Fruit fly (Drosophila melanogaster) whole organism, embryonic: ENCODE data around the gene Adck5.

Source experiments
- Abd-B ChIP-seq: fragments of 200-800 bp; sonication (Bioruptor generic); optimal IDR thresholded peaks from 2 replicates; lab custom pipeline; 2018; ENCODE audit warnings: missing biosample characterization, mild to moderate bottlenecking, missing genetic modification characterization, moderate library complexity
- Bdp1 ChIP-seq: fragments of 200-800 bp; sonication (Bioruptor generic); optimal IDR thresholded peaks from 3 replicates; lab custom pipeline; 2016; ENCODE audit warnings: missing biosample characterization, missing genetic modification characterization
- BtbVII ChIP-seq: fragments of 200-800 bp; sonication (Bioruptor generic); optimal IDR thresholded peaks from 3 replicates; lab custom pipeline; 2017; ENCODE audit warnings: missing biosample characterization, mild to moderate bottlenecking, missing genetic modification characterization
- CG10147 ChIP-seq: fragments of 200-800 bp; sonication (Bioruptor generic); optimal IDR thresholded peaks from 2 replicates; lab custom pipeline; 2019; ENCODE audit warnings: missing biosample characterization, mild to moderate bottlenecking, missing genetic modification characterization, moderate library complexity
- CG10209 ChIP-seq: fragments of 200-800 bp; sonication (Bioruptor generic); optimal IDR thresholded peaks from 3 replicates; lab custom pipeline; 2017; ENCODE audit warnings: missing biosample characterization, mild to moderate bottlenecking, missing genetic modification characterization, missing genetic modification reagents
- CG10274 ChIP-seq: fragments of 200-800 bp; sonication (Bioruptor generic); optimal IDR thresholded peaks from 3 replicates; lab custom pipeline; 2017; ENCODE audit warnings: missing biosample characterization, mild to moderate bottlenecking, missing genetic modification characterization
- CG10431 ChIP-seq: fragments of 200-800 bp; sonication (Bioruptor generic); optimal IDR thresholded peaks from 3 replicates; lab custom pipeline; 2018; ENCODE audit warnings: missing biosample characterization, mild to moderate bottlenecking, missing genetic modification characterization
- CG12236 ChIP-seq: fragments of 200-800 bp; sonication (Bioruptor generic); optimal IDR thresholded peaks from 2 replicates; lab custom pipeline; 2016; ENCODE audit warnings: missing biosample characterization, missing genetic modification characterization
- CG12744 ChIP-seq: fragments of 200-800 bp; sonication (Bioruptor generic); optimal IDR thresholded peaks from 2 replicates; lab custom pipeline; 2016; ENCODE audit warnings: missing biosample characterization, missing genetic modification characterization
- CG17361 ChIP-seq: fragments of 200-800 bp; sonication (Bioruptor generic); IDR thresholded peaks from 3 replicates; pipeline ENCODE4 v1.3.6; 2022; ENCODE audit warnings: missing biosample characterization, missing genetic modification characterization
- CG2116 ChIP-seq: fragments of 200-800 bp; sonication (Bioruptor generic); optimal IDR thresholded peaks from 3 replicates; lab custom pipeline; 2018; ENCODE audit warnings: missing biosample characterization, mild to moderate bottlenecking, missing genetic modification characterization
- CG30020 ChIP-seq: fragments of 200-800 bp; optimal IDR thresholded peaks from 2 replicates; lab custom pipeline; 2019; ENCODE audit warnings: missing biosample characterization, mild to moderate bottlenecking, missing genetic modification characterization, moderate library complexity
- CG31388 ChIP-seq: fragments of 200-800 bp; sonication (Bioruptor generic); optimal IDR thresholded peaks from 2 replicates; lab custom pipeline; 2016; ENCODE audit warnings: missing biosample characterization, missing genetic modification characterization
- CG3847 ChIP-seq: fragments of 200-800 bp; sonication (Bioruptor generic); IDR thresholded peaks from 2 replicates; pipeline ENCODE4 v1.3.6; 2022; ENCODE audit warnings: missing biosample characterization, missing genetic modification characterization
- CG4854 ChIP-seq: fragments of 200-800 bp; sonication (Bioruptor generic); optimal IDR thresholded peaks from 2 replicates; lab custom pipeline; 2016; ENCODE audit warnings: missing biosample characterization, missing genetic modification characterization, inconsistent platforms
- CG7271 ChIP-seq: fragments of 200-800 bp; sonication (Bioruptor generic); optimal IDR thresholded peaks from 2 replicates; lab custom pipeline; 2018; ENCODE audit warnings: missing biosample characterization, mild to moderate bottlenecking, missing genetic modification characterization, moderate library complexity
- CG7963 ChIP-seq: fragments of 200-800 bp; sonication (Bioruptor generic); IDR thresholded peaks from 3 replicates; pipeline ENCODE4 v1.3.6; 2022; ENCODE audit warnings: missing biosample characterization, missing genetic modification characterization; ENCODE audit not compliant: partially characterized antibody
- CG7987 ChIP-seq: fragments of 200-800 bp; sonication (Bioruptor generic); optimal IDR thresholded peaks from 2 replicates; lab custom pipeline; 2018; ENCODE audit warnings: missing biosample characterization, mild to moderate bottlenecking, missing genetic modification characterization, moderate library complexity
- Elba2 ChIP-seq: fragments of 200-800 bp; sonication (Bioruptor generic); optimal IDR thresholded peaks from 3 replicates; lab custom pipeline; 2016; ENCODE audit warnings: missing biosample characterization, missing genetic modification characterization
- Ets65A ChIP-seq: fragments of 200-800 bp; sonication (Bioruptor generic); peaks from one replicate; lab custom pipeline; 2016; ENCODE audit warnings: missing biosample characterization, missing genetic modification characterization
- Fer2 ChIP-seq: fragments of 200-800 bp; sonication (Bioruptor generic); optimal IDR thresholded peaks from 2 replicates; lab custom pipeline; 2018; ENCODE audit warnings: missing biosample characterization, mild to moderate bottlenecking, missing genetic modification characterization, moderate library complexity
- Gug ChIP-seq: fragments of 200-800 bp; sonication (Bioruptor generic); IDR thresholded peaks from 4 replicates; pipeline ENCODE4 v1.3.6; 2022; ENCODE audit warnings: missing biosample characterization, missing genetic modification characterization
- HLH54F ChIP-seq: fragments of 200-800 bp; sonication (Bioruptor generic); optimal IDR thresholded peaks from 3 replicates; lab custom pipeline; 2016; ENCODE audit warnings: missing biosample characterization, missing genetic modification characterization
- Hr3 ChIP-seq: fragments of 200-800 bp; sonication (Bioruptor generic); optimal IDR thresholded peaks from 3 replicates; lab custom pipeline; 2016; ENCODE audit warnings: missing biosample characterization, missing genetic modification characterization
- Mad ChIP-seq: fragments of 200-800 bp; sonication (Bioruptor generic); optimal IDR thresholded peaks from 2 replicates; lab custom pipeline; 2016; ENCODE audit warnings: missing biosample characterization, missing genetic modification characterization
- Med ChIP-seq: fragments of 200-800 bp; sonication (Bioruptor generic); peaks from one replicate; lab custom pipeline; 2016; ENCODE audit warnings: missing biosample characterization, missing genetic modification characterization, mild to moderate bottlenecking, inconsistent platforms, moderate library complexity
- Myb ChIP-seq: fragments of 200-800 bp; sonication (Bioruptor generic); optimal IDR thresholded peaks from 2 replicates; lab custom pipeline; 2016; ENCODE audit warnings: missing biosample characterization, missing genetic modification characterization
- Nf-YA ChIP-seq: fragments of 200-800 bp; sonication (Bioruptor generic); IDR thresholded peaks from 2 replicates; pipeline ENCODE4 v1.3.6; 2022; ENCODE audit warnings: missing biosample characterization, missing genetic modification characterization
- Poxn ChIP-seq: fragments of 200-800 bp; sonication (Bioruptor generic); IDR thresholded peaks from 2 replicates; pipeline ENCODE4 v1.3.6; 2022; ENCODE audit warnings: missing biosample characterization, missing genetic modification characterization
- Rx ChIP-seq: fragments of 200-800 bp; sonication (Bioruptor generic); IDR thresholded peaks from 2 replicates; pipeline ENCODE4 v1.3.6; 2022; ENCODE audit warnings: missing biosample characterization, missing genetic modification characterization
- Sin3A ChIP-seq: fragments of >200 bp; optimal IDR thresholded peaks from 2 replicates; lab custom pipeline; 2018
- Stat92E ChIP-seq, 3 experiments: fragments of >200 bp in 2 of 3; fragments of 200-800 bp in 1 of 3; sonication (Bioruptor generic) in 1 of 3; optimal IDR thresholded peaks; 2 replicates each; lab custom pipeline; 2017 to 2019; ENCODE audit warnings: missing biosample characterization in 3 of 3, missing genetic modification characterization in 3 of 3, mild to moderate bottlenecking in 1 of 3, moderate library complexity in 1 of 3
- Xrp1 ChIP-seq: fragments of 200-800 bp; sonication (Bioruptor generic); IDR thresholded peaks from 2 replicates; pipeline ENCODE4 v1.3.6; 2022; ENCODE audit warnings: missing biosample characterization, missing genetic modification characterization
- ara ChIP-seq: fragments of 200-800 bp; sonication (Bioruptor generic); IDR thresholded peaks from 2 replicates; pipeline ENCODE4 v1.3.6; 2022; ENCODE audit warnings: missing biosample characterization, missing genetic modification characterization
- ato ChIP-seq: fragments of 200-800 bp; sonication (Bioruptor generic); IDR thresholded peaks from 2 replicates; pipeline ENCODE4 v1.3.6; 2022; ENCODE audit warnings: missing biosample characterization, missing genetic modification characterization; ENCODE audit not compliant: partially characterized antibody
- ems ChIP-seq: fragments of 200-800 bp; sonication (Bioruptor generic); optimal IDR thresholded peaks from 3 replicates; lab custom pipeline; 2016; ENCODE audit warnings: missing biosample characterization, missing genetic modification characterization
- ewg ChIP-seq: fragments of 200-800 bp; sonication (Bioruptor generic); optimal IDR thresholded peaks from 3 replicates; lab custom pipeline; 2017; ENCODE audit warnings: mild to moderate bottlenecking, missing biosample characterization, missing genetic modification reagents, missing genetic modification characterization
- eyg ChIP-seq: fragments of 200-800 bp; sonication (Bioruptor generic); optimal IDR thresholded peaks from 3 replicates; lab custom pipeline; 2016; ENCODE audit warnings: missing biosample characterization, missing genetic modification characterization
- ftz-f1 ChIP-seq: fragments of 200-800 bp; sonication (Bioruptor generic); optimal IDR thresholded peaks from 2 replicates; lab custom pipeline; 2016; ENCODE audit warnings: missing biosample characterization, missing genetic modification characterization
- h ChIP-seq: fragments of >200 bp; optimal IDR thresholded peaks from 2 replicates; lab custom pipeline; 2017
- her ChIP-seq: fragments of 200-800 bp; sonication (Bioruptor generic); optimal IDR thresholded peaks from 2 replicates; lab custom pipeline; 2016; ENCODE audit warnings: missing biosample characterization, missing genetic modification characterization
- hth ChIP-seq: fragments of >200 bp; optimal IDR thresholded peaks from 2 replicates; lab custom pipeline; 2017; ENCODE audit warnings: inconsistent platforms
- jigr1 ChIP-seq: fragments of 200-800 bp; sonication (Bioruptor generic); IDR thresholded peaks from 3 replicates; pipeline ENCODE4 v1.3.6; 2022; ENCODE audit warnings: missing biosample characterization, missing genetic modification characterization
- odd ChIP-seq: fragments of 200-800 bp; sonication (Bioruptor generic); optimal IDR thresholded peaks from 2 replicates; lab custom pipeline; 2017; ENCODE audit warnings: missing biosample characterization, mild to moderate bottlenecking, missing genetic modification characterization
- phol ChIP-seq: fragments of 200-800 bp; sonication (Bioruptor generic); optimal IDR thresholded peaks from 3 replicates; lab custom pipeline; 2018; ENCODE audit warnings: missing biosample characterization, mild to moderate bottlenecking, missing genetic modification characterization, moderate library complexity
- pnt ChIP-seq: fragments of 200-800 bp; sonication (Bioruptor generic); optimal IDR thresholded peaks from 3 replicates; lab custom pipeline; 2016; ENCODE audit warnings: missing biosample characterization, missing genetic modification characterization
- ro ChIP-seq: fragments of 200-800 bp; sonication (Bioruptor generic); IDR thresholded peaks from 2 replicates; pipeline ENCODE4 v1.3.6; 2022; ENCODE audit warnings: missing biosample characterization, missing genetic modification characterization
- row ChIP-seq: fragments of 200-800 bp; sonication (Bioruptor generic); IDR thresholded peaks from 3 replicates; pipeline ENCODE4 v1.3.6; 2022; ENCODE audit warnings: missing biosample characterization, missing genetic modification characterization
- sc ChIP-seq, 3 experiments: fragments of >200 bp in 2 of 3; fragments of 200-800 bp in 1 of 3; sonication (Bioruptor generic) in 1 of 3; optimal IDR thresholded peaks; 2 replicates in 2 of 3; 3 replicates in 1 of 3; lab custom pipeline; 2017; ENCODE audit warnings: mild to moderate bottlenecking in 1 of 3, missing biosample characterization in 1 of 3, missing genetic modification characterization in 1 of 3, missing genetic modification reagents in 1 of 3
- sob ChIP-seq: fragments of 200-800 bp; sonication (Bioruptor generic); IDR thresholded peaks from 2 replicates; pipeline ENCODE4 v1.3.6; 2022; ENCODE audit warnings: missing biosample characterization, missing genetic modification characterization
- sug ChIP-seq: fragments of 200-800 bp; optimal IDR thresholded peaks from 2 replicates; lab custom pipeline; 2019; ENCODE audit warnings: missing biosample characterization, mild to moderate bottlenecking, missing genetic modification characterization, moderate library complexity
- zen ChIP-seq: fragments of 200-800 bp; sonication (Bioruptor generic); optimal IDR thresholded peaks from 3 replicates; lab custom pipeline; 2018; ENCODE audit warnings: missing biosample characterization, mild to moderate bottlenecking, missing genetic modification characterization, moderate library complexity

The Adck5 gene

DNA sequence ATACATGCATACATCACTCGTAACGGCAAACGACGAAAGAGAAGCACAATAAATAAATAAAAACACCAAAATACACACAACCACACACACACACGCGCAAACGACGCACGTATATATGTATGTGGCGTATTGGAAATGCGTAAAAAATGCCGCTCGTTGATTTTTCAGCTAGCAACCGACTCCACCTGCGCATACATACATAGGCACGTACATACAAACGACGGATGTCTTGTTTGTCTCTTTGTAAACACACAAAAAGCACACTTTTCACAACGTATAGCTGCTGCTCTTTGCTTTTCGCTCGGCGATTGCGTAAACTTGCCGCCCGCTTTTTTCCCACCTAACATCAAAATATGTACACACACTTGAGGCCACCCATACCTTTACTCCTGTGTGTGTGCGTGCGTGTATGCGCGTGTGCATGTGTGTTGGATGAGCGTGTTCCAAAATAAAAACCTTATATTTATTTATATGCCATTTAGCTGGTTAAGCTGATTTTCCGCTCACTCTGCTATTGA lies 49.7 kb upstream of the Adck5 start:
- no peak for TF ChIP-seq Ets65A
- peak; percentile 14 for TF ChIP-seq Fer2 (tag; lab: Kevin White, UChicago)
- TF ChIP-seq hth = no peak
- no peak for TF ChIP-seq ato (GFP tag; lab: Robert Waterston, UW)
- peak in 1 of 3 experiments; percentile 90 for TF ChIP-seq Stat92E (GFP tag; optimal IDR thresholded peaks at IDR 0.05; lab: Kevin White, UChicago)
- peak; percentile 40 for TF ChIP-seq CG10431 (GFP tag; lab: Kevin White, UChicago)
- TF ChIP-seq CG30020 (tag; lab: Kevin White, UChicago) = no peak
- no peak for TF ChIP-seq Poxn (GFP tag; lab: Robert Waterston, UW)
- TF ChIP-seq Mad = peak; percentile 11
- no peak for TF ChIP-seq sc (optimal IDR thresholded peaks at IDR 0.05; lab: Kevin White, UChicago)
- TF ChIP-seq sc (GFP tag; optimal IDR thresholded peaks at IDR 0.05; lab: Kevin White, UChicago) = peak; percentile 42
- TF ChIP-seq HLH54F = no peak
- peak; percentile 79 for TF ChIP-seq sug (tag; lab: Kevin White, UChicago)
- TF ChIP-seq Sin3A (lab: Kevin White, UChicago) = no peak
- no peak; the same call in 1 of the 2 replicates for TF ChIP-seq Xrp1 (GFP tag; lab: Robert Waterston, UW)
- no peak for TF ChIP-seq Nf-YA (GFP tag; lab: Robert Waterston, UW)
- peak; percentile 48 for TF ChIP-seq sob (GFP tag; lab: Robert Waterston, UW)
- TF ChIP-seq ftz-f1 (GFP tag; lab: Kevin White, UChicago) = no peak
- TF ChIP-seq zen (tag; lab: Kevin White, UChicago) = no peak
- no peak for TF ChIP-seq Hr3 (GFP tag; lab: Kevin White, UChicago)
- peak; percentile 33 for TF ChIP-seq CG7271 (tag; lab: Kevin White, UChicago)
- peak; percentile 64 for TF ChIP-seq ewg (GFP tag; lab: Kevin White, UChicago)
- peak; percentile 64 for TF ChIP-seq Med (GFP tag; lab: Kevin White, UChicago)
- no peak for TF ChIP-seq jigr1 (GFP tag; lab: Robert Waterston, UW)
- no peak for TF ChIP-seq her (GFP tag; lab: Kevin White, UChicago)
- no peak; the same call in 1 of the 2 replicates for TF ChIP-seq CG3847 (GFP tag; lab: Robert Waterston, UW)
- no peak for TF ChIP-seq Bdp1
- no peak for TF ChIP-seq CG31388 (GFP tag; lab: Kevin White, UChicago)
- peak; percentile 51 for TF ChIP-seq Elba2 (GFP tag; lab: Kevin White, UChicago)
- peak; percentile 22 for TF ChIP-seq CG7987
- TF ChIP-seq Gug (GFP tag; lab: Robert Waterston, UW) = no peak
- TF ChIP-seq odd = peak; percentile 47
- TF ChIP-seq CG4854 (GFP tag; lab: Kevin White, UChicago) = no peak
- TF ChIP-seq phol (tag; lab: Kevin White, UChicago) = no peak
- TF ChIP-seq row = no peak; the same call in 2 of the 3 replicates
- TF ChIP-seq Abd-B (GFP tag; lab: Kevin White, UChicago) = no peak
- peak; percentile 30 for TF ChIP-seq CG10209 (GFP tag; lab: Kevin White, UChicago)
- no peak; the same call in 2 of the 3 replicates for TF ChIP-seq CG17361 (GFP tag; lab: Robert Waterston, UW)
- TF ChIP-seq ro (GFP tag; lab: Robert Waterston, UW) = no peak
- no peak for TF ChIP-seq h (lab: Kevin White, UChicago)
- TF ChIP-seq CG2116 (GFP tag; lab: Kevin White, UChicago) = no peak
- TF ChIP-seq CG10147 (GFP tag; lab: Kevin White, UChicago) = peak; percentile 56
- peak; percentile 63 for TF ChIP-seq BtbVII
- no peak for TF ChIP-seq CG10274 (GFP tag; lab: Kevin White, UChicago)
- TF ChIP-seq CG7963 (GFP tag; lab: Robert Waterston, UW) = no peak
- no peak for TF ChIP-seq Rx
- TF ChIP-seq ems = no peak
- no peak for TF ChIP-seq Myb
- no peak for TF ChIP-seq pnt (GFP tag; lab: Kevin White, UChicago)
- no peak for TF ChIP-seq eyg
- TF ChIP-seq CG12744 (GFP tag; lab: Kevin White, UChicago) = no peak
- no peak for TF ChIP-seq CG12236
- TF ChIP-seq ara (GFP tag; lab: Robert Waterston, UW) = no peak
